Fruit fly (Drosophila melanogaster): ENCODE results near the gene NijA.

The NijA gene

dm6 chr3L:10693709-10694403, 2.8 kb downstream of the NijA start, which contains the start of gene ND-13B (continued):
- TF ChIP-seq CG8290 (GFP tag; optimal IDR thresholded peaks at IDR 0.05) (no peak), CG8290 (tag; optimal IDR thresholded peaks at IDR 0.05) (peak in 1 of 2 experiments; percentile 42), CG34224 (GFP tag; IDR thresholded peaks at IDR 0.05; ENCODE audit: partially characterized antibody) (peak; percentile 85), Hr39 (optimal IDR thresholded peaks at IDR 0.05) (no peak), CG17186 (GFP tag; optimal IDR thresholded peaks at IDR 0.05) (peak; percentile 30), CG5245 (GFP tag; optimal IDR thresholded peaks at IDR 0.05) (peak; percentile 41), Dfd (GFP tag; optimal IDR thresholded peaks at IDR 0.05) (no peak), Rfx (GFP tag; IDR thresholded peaks at IDR 0.05) (peak; percentile 60), gce (GFP tag; IDR thresholded peaks at IDR 0.05) (no peak), nmo (GFP tag; optimal IDR thresholded peaks at IDR 0.05) (peak; percentile 25), CG14710 (tag; optimal IDR thresholded peaks at IDR 0.05) (peak; percentile 47), CG31441 (GFP tag; IDR thresholded peaks at IDR 0.05) (no peak), abd-A (tag; optimal IDR thresholded peaks at IDR 0.05) (no peak), C15 (GFP tag; IDR thresholded peaks at IDR 0.05) (no peak), CG7745 (tag; optimal IDR thresholded peaks at IDR 0.05) (peak; percentile 52), Nf-YB (GFP tag; optimal IDR thresholded peaks at IDR 0.05) (no peak), sc (optimal IDR thresholded peaks at IDR 0.05) (no peak), sc (GFP tag; optimal IDR thresholded peaks at IDR 0.05) (no peak), ato (GFP tag; IDR thresholded peaks at IDR 0.05; ENCODE audit: partially characterized antibody) (peak; percentile 57; the same call in 1 of the 2 replicates), CG1647 (GFP tag; optimal IDR thresholded peaks at IDR 0.05) (peak; percentile 47), peb (GFP tag; IDR thresholded peaks at IDR 0.05) (no peak), CG10267 (tag; optimal IDR thresholded peaks at IDR 0.05) (peak; percentile 96), Pdp1 (GFP tag; optimal IDR thresholded peaks at IDR 0.05) (peak in 1 of 2 experiments; percentile 93), Meics (GFP tag; optimal IDR thresholded peaks at IDR 0.05) (peak; percentile 8), Aef1 (GFP tag; IDR thresholded peaks at IDR 0.05) (no peak), onecut (GFP tag; IDR thresholded peaks at IDR 0.05) (no peak), vvl (GFP tag; IDR thresholded peaks at IDR 0.05) (peak; percentile 29; the same call in 1 of the 2 replicates), Drgx (GFP tag; IDR thresholded peaks at IDR 0.05) (no peak), Fer1 (GFP tag; optimal IDR thresholded peaks at IDR 0.05) (peak; percentile 74), sna (GFP tag; IDR thresholded peaks at IDR 0.05; ENCODE audit: partially characterized antibody) (peak; percentile 61; the same call in 1 of the 2 replicates), CG7556 (GFP tag; optimal IDR thresholded peaks at IDR 0.05) (no peak), CG15269 (tag; optimal IDR thresholded peaks at IDR 0.05) (no peak), Hr78 (GFP tag; optimal IDR thresholded peaks at IDR 0.05) (no peak), fd64A (GFP tag; optimal IDR thresholded peaks at IDR 0.05) (no peak), CG4328 (GFP tag; optimal IDR thresholded peaks at IDR 0.05) (no peak), CG12659 (GFP tag; optimal IDR thresholded peaks at IDR 0.05) (peak; percentile 22), CG6813 (GFP tag; optimal IDR thresholded peaks at IDR 0.05) (no peak), pho (GFP tag; optimal IDR thresholded peaks at IDR 0.05) (peak; percentile 7), B-H2 (GFP tag; optimal IDR thresholded peaks at IDR 0.05) (peak; percentile 42), Doc3 (GFP tag; IDR thresholded peaks at IDR 0.05; ENCODE audit: partially characterized antibody) (peak; percentile 75), CoRest (tag; optimal IDR thresholded peaks at IDR 0.05) (no peak), CG11695 (GFP tag; IDR thresholded peaks at IDR 0.05) (no peak), CG12769 (tag; optimal IDR thresholded peaks at IDR 0.05) (no peak), HHEX (GFP tag; optimal IDR thresholded peaks at IDR 0.05) (peak; percentile 52), wek (GFP tag; optimal IDR thresholded peaks at IDR 0.05) (no peak), CG13624 (GFP tag; optimal IDR thresholded peaks at IDR 0.05) (peak; percentile 35), Elba2 (GFP tag; optimal IDR thresholded peaks at IDR 0.05) (no peak), NfI (GFP tag; optimal IDR thresholded peaks at IDR 0.05) (peak; percentile 22), CG9817 (tag; optimal IDR thresholded peaks at IDR 0.05) (no peak)
